Worm (Caenorhabditis elegans): Measurements from ENCODE around the gene T24B8.3.

T24B8.3 gene

ce11 chrII:9033034-9033433 is 27.9 kb downstream of the T24B8.3 start:
- TF ChIP-seq nhr-25 (tag; optimal IDR thresholded peaks at IDR 0.05): peak; percentile 11
- TF ChIP-seq tbx-2 (tag; optimal IDR thresholded peaks at IDR 0.05): no peak
- peak; percentile 27 for TF ChIP-seq nhr-23 (tag; optimal IDR thresholded peaks at IDR 0.05)

ce11 chrII:9031891-9032290 is 29.0 kb downstream of the T24B8.3 start:
- TF ChIP-seq ztf-4 (tag; optimal IDR thresholded peaks at IDR 0.05): no peak
- TF ChIP-seq nhr-23 (tag; optimal IDR thresholded peaks at IDR 0.05): peak; percentile 57

DNA sequence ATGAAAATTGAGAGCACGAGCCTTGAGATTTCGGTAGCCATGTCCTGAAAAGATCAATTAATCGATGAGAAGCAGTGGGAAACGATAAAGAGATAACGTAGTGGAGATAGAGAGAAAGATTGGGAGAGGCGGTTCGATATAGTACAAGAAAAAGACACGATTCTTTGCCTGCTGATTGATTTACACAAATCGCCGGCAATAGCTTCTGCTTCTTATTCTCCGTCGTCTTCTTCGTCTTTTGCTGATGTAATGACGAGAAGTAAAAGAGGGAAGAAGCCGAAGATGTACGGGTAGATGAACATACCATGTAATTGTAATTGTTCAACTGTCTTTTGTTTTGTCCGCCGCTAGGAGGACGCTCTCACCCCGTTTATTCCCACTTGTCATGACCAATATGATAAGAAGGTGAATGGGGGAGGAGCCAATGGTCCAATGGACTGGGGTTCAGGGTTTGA is 31.7 kb downstream of the T24B8.3 start, which contains the start of gene F37B12.1:
Gene F37B12.1, minus strand, starts transcription at position 51 of the 455 bp plus-strand sequence.
- TF ChIP-seq mdl-1 (tag; optimal IDR thresholded peaks at IDR 0.05): no peak
- no peak for TF ChIP-seq daf-12 (tag; optimal IDR thresholded peaks at IDR 0.05)
- TF ChIP-seq ama-1 (optimal IDR thresholded peaks at IDR 0.05): peak; percentile 2
- TF ChIP-seq unc-62 (GFP tag; optimal IDR thresholded peaks at IDR 0.05): no peak
- TF ChIP-seq nhr-28 (tag; optimal IDR thresholded peaks at IDR 0.05): no peak
- TF ChIP-seq pha-4 (tag; optimal IDR thresholded peaks at IDR 0.05): no peak
- no peak for TF ChIP-seq nhr-237 (tag; optimal IDR thresholded peaks at IDR 0.05)

- TF ChIP-seq elt-3 (tag; optimal IDR thresholded peaks at IDR 0.05) (peak in 2 of 3 experiments; percentile 83 to 93), nhr-23 (tag; optimal IDR thresholded peaks at IDR 0.05) (peak; percentile 24), eor-1 (tag; optimal IDR thresholded peaks at IDR 0.05) (no peak), nhr-43 (tag; optimal IDR thresholded peaks at IDR 0.05; ENCODE audit: poor library complexity, severe bottlenecking) (peak; percentile 35)
These were observed 32.8 kb downstream of the T24B8.3 start for ce11 chrII:9028096-9028495.

ce11 chrII:9026348-9026747 is 34.6 kb downstream of the T24B8.3 start:
- TF ChIP-seq nhr-23 (tag; optimal IDR thresholded peaks at IDR 0.05) (no peak), nhr-25 (tag; optimal IDR thresholded peaks at IDR 0.05) (no peak), ceh-82 (tag; optimal IDR thresholded peaks at IDR 0.05) (no peak), ceh-16 (tag; optimal IDR thresholded peaks at IDR 0.05) (no peak), ama-1 (optimal IDR thresholded peaks at IDR 0.05) (peak; percentile 21), mdl-1 (tag; optimal IDR thresholded peaks at IDR 0.05) (no peak), nhr-43 (tag; optimal IDR thresholded peaks at IDR 0.05; ENCODE audit: poor library complexity, severe bottlenecking) (no peak), ceh-9 (tag; optimal IDR thresholded peaks at IDR 0.05) (no peak), aly-2 (tag; optimal IDR thresholded peaks at IDR 0.05) (no peak)

DNA sequence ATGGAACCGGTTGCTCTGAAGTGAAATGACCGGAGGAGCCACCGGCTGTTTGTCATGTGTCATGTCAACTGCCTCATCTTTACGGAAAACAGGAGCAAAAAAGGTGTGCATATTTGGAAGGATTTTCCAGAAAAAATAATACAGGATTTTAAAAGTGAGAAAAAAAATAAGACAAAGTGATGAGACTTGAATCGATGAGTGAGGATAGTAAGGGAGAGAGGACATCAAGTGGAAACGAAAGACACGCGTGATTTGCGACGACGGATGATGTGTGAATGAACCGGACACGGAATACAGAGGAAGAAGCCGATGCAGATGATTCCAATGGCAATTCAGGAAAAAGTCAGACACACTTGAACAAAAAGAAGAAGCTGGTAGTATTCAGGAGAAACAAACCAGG is 36.6 kb downstream of the T24B8.3 start:
- no peak for TF ChIP-seq egl-5 (tag; optimal IDR thresholded peaks at IDR 0.05)
- no peak for TF ChIP-seq ceh-28 (tag; optimal IDR thresholded peaks at IDR 0.05)
- TF ChIP-seq nhr-28 (tag; optimal IDR thresholded peaks at IDR 0.05): no peak
- no peak for TF ChIP-seq nhr-43 (tag; optimal IDR thresholded peaks at IDR 0.05; ENCODE audit: poor library complexity, severe bottlenecking)
- TF ChIP-seq nhr-237 (tag; optimal IDR thresholded peaks at IDR 0.05): no peak
- TF ChIP-seq ztf-11 (tag; optimal IDR thresholded peaks at IDR 0.05): no peak
- TF ChIP-seq hmg-11 (tag; optimal IDR thresholded peaks at IDR 0.05): no peak
- TF ChIP-seq mml-1 (tag; optimal IDR thresholded peaks at IDR 0.05): no peak
- no peak for TF ChIP-seq nfya-1 (tag; optimal IDR thresholded peaks at IDR 0.05; ENCODE audit: insufficient read depth)
- no peak for TF ChIP-seq nhr-12 (tag; optimal IDR thresholded peaks at IDR 0.05)
- no peak for TF ChIP-seq eor-1 (tag; optimal IDR thresholded peaks at IDR 0.05)
- no peak for TF ChIP-seq egl-27 (tag; optimal IDR thresholded peaks at IDR 0.05)
- TF ChIP-seq nhr-23 (tag; optimal IDR thresholded peaks at IDR 0.05): no peak
- no peak for TF ChIP-seq daf-12 (tag; optimal IDR thresholded peaks at IDR 0.05)
- TF ChIP-seq fkh-10 (GFP tag; optimal IDR thresholded peaks at IDR 0.05): no peak
- no peak for TF ChIP-seq lin-39 (tag; optimal IDR thresholded peaks at IDR 0.05)

DNA sequence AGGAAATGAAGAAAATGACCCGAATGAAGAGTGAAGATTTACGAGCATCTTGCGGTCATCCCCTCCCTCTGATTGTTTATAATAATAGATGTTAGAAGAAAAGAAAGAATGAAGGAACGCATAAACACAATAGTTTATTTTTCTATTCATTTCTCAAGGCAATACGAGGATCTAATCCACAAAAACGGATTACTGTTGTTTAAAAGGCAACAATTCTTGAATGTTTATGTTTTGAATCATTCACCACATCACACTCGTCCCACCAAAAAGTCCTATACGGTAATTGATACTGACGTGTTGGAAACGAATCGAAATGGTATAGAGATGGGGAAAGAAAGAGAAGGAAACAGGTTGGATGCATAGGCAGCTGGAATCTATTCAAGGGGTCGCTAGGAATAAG is 39.3 kb downstream of the T24B8.3 start:
- TF ChIP-seq ztf-11 (tag; optimal IDR thresholded peaks at IDR 0.05) (no peak), pqm-1 (tag; optimal IDR thresholded peaks at IDR 0.05) (no peak), fos-1 (tag; optimal IDR thresholded peaks at IDR 0.05) (no peak), elt-2 (tag; optimal IDR thresholded peaks at IDR 0.05) (no peak), sea-2 (GFP tag; optimal IDR thresholded peaks at IDR 0.05) (no peak)

Data from whole organism, L3 larva.